Fruit fly (Drosophila melanogaster) whole organism, pupa: Measurements from ENCODE around the gene CG14803.

ENCODE experiments used
- CG10348 ChIP-seq: fragments of 200-800 bp; sonication (Bioruptor generic); IDR thresholded peaks from 2 replicates; pipeline ENCODE4 v1.3.6; 2022; ENCODE audit warnings: missing biosample characterization, missing genetic modification characterization
- CG13204 ChIP-seq: fragments of 200-800 bp; sonication (Bioruptor generic); optimal IDR thresholded peaks from 2 replicates; lab custom pipeline; 2018; ENCODE audit warnings: missing biosample characterization, mild to moderate bottlenecking, missing genetic modification characterization, moderate library complexity
- CG17806 ChIP-seq: fragments of 200-800 bp; sonication (Bioruptor generic); optimal IDR thresholded peaks from 2 replicates; lab custom pipeline; 2018; ENCODE audit warnings: missing biosample characterization, mild to moderate bottlenecking, missing genetic modification characterization, moderate library complexity
- CG4496 ChIP-seq: fragments of 200-800 bp; sonication (Bioruptor generic); IDR thresholded peaks from 3 replicates; pipeline ENCODE4 v1.3.6; 2022; ENCODE audit warnings: missing biosample characterization, missing genetic modification characterization
- CG8301 ChIP-seq: fragments of 200-800 bp; sonication (Bioruptor generic); optimal IDR thresholded peaks from 2 replicates; lab custom pipeline; 2018; ENCODE audit warnings: missing biosample characterization, mild to moderate bottlenecking, missing genetic modification characterization
- EcR ChIP-seq: fragments of 200-800 bp; sonication (Bioruptor generic); optimal IDR thresholded peaks from 3 replicates; lab custom pipeline; 2019; ENCODE audit warnings: missing biosample characterization, missing genetic modification characterization, mild to moderate bottlenecking, moderate library complexity, missing genetic modification reagents
- Snoo ChIP-seq: fragments of 200-800 bp; sonication (Bioruptor generic); optimal IDR thresholded peaks from 3 replicates; lab custom pipeline; 2017; ENCODE audit warnings: missing biosample characterization, mild to moderate bottlenecking, missing genetic modification characterization, inconsistent platforms
- gl ChIP-seq: fragments of 200-800 bp; sonication (Bioruptor generic); optimal IDR thresholded peaks from 2 replicates; lab custom pipeline; 2018; ENCODE audit warnings: missing biosample characterization, mild to moderate bottlenecking, missing genetic modification characterization
- rn ChIP-seq: fragments of 200-800 bp; sonication (Bioruptor generic); IDR thresholded peaks from 2 replicates; pipeline ENCODE4 v1.3.6; 2022; ENCODE audit warnings: missing biosample characterization, missing genetic modification characterization

- no peak for TF ChIP-seq CG13204 (GFP tag; lab: Kevin White, UChicago)
- no peak for TF ChIP-seq rn (GFP tag; lab: Robert Waterston, UW)
- TF ChIP-seq CG17806 (tag; lab: Kevin White, UChicago): peak; percentile 39
- peak; percentile 73; the same call in 2 of the 3 replicates for TF ChIP-seq CG4496 (GFP tag; lab: Robert Waterston, UW)
- peak; percentile 30 for TF ChIP-seq CG8301
- no peak for TF ChIP-seq EcR
- TF ChIP-seq Snoo (tag; lab: Kevin White, UChicago): peak; percentile 48
- TF ChIP-seq CG10348: no peak
- TF ChIP-seq gl (tag; lab: Kevin White, UChicago): peak; percentile 16
Measured at dm6 chrX:1897384-1897783, 28.7 kb downstream of the CG14803 start.
